Fruit fly (Drosophila melanogaster) whole organism, embryonic: ENCODE results near the gene CG15044.

Experiments
- Bteb2 ChIP-seq: fragments of 200-800 bp; sonication (Bioruptor generic); optimal IDR thresholded peaks from 2 replicates; lab custom pipeline; 2016; ENCODE audit warnings: missing biosample characterization, missing genetic modification characterization
- CG12769 ChIP-seq: fragments of 200-800 bp; sonication (Bioruptor generic); optimal IDR thresholded peaks from 2 replicates; lab custom pipeline; 2019; ENCODE audit warnings: missing biosample characterization, mild to moderate bottlenecking, missing genetic modification characterization, moderate library complexity
- CG13424 ChIP-seq: fragments of 200-800 bp; sonication (Bioruptor generic); optimal IDR thresholded peaks from 2 replicates; lab custom pipeline; 2019; ENCODE audit warnings: missing biosample characterization, mild to moderate bottlenecking, missing genetic modification characterization, moderate library complexity
- CG14860 ChIP-seq: fragments of 200-800 bp; sonication (Bioruptor generic); IDR thresholded peaks from 3 replicates; pipeline ENCODE4 v1.3.6; 2022; ENCODE audit warnings: missing biosample characterization, missing genetic modification characterization; ENCODE audit not compliant: partially characterized antibody
- CG15514 ChIP-seq: fragments of 200-800 bp; sonication (Bioruptor generic); optimal IDR thresholded peaks from 3 replicates; lab custom pipeline; 2017; ENCODE audit warnings: missing biosample characterization, missing genetic modification characterization, mild to moderate bottlenecking, moderate library complexity, missing genetic modification reagents
- CG16779 ChIP-seq: fragments of 200-800 bp; sonication (Bioruptor generic); IDR thresholded peaks from 2 replicates; pipeline ENCODE4 v1.3.6; 2022; ENCODE audit warnings: missing biosample characterization, missing genetic modification characterization
- CG1792 ChIP-seq: fragments of 200-800 bp; sonication (Bioruptor generic); optimal IDR thresholded peaks from 2 replicates; lab custom pipeline; 2016; ENCODE audit warnings: missing biosample characterization, missing genetic modification characterization
- CG18476 ChIP-seq: fragments of 200-800 bp; sonication (Bioruptor generic); optimal IDR thresholded peaks from 2 replicates; lab custom pipeline; 2016; ENCODE audit warnings: missing biosample characterization, mild to moderate bottlenecking, missing genetic modification characterization
- CG31224 ChIP-seq: fragments of 200-800 bp; sonication (Bioruptor generic); IDR thresholded peaks from 2 replicates; pipeline ENCODE4 v1.3.6; 2022; ENCODE audit warnings: missing biosample characterization, missing genetic modification characterization
- CG31388 ChIP-seq: fragments of 200-800 bp; sonication (Bioruptor generic); optimal IDR thresholded peaks from 2 replicates; lab custom pipeline; 2016; ENCODE audit warnings: missing biosample characterization, missing genetic modification characterization
- CG3163 ChIP-seq: fragments of 200-800 bp; sonication (Bioruptor generic); optimal IDR thresholded peaks from 3 replicates; lab custom pipeline; 2016; ENCODE audit warnings: missing biosample characterization, missing genetic modification characterization
- CG33557 ChIP-seq: fragments of 200-800 bp; sonication (Bioruptor generic); optimal IDR thresholded peaks from 2 replicates; lab custom pipeline; 2019; ENCODE audit warnings: missing biosample characterization, mild to moderate bottlenecking, missing genetic modification characterization, moderate library complexity
- CG6689 ChIP-seq: fragments of 200-800 bp; sonication (Bioruptor generic); IDR thresholded peaks from 2 replicates; pipeline ENCODE4 v1.3.6; 2022; ENCODE audit warnings: missing biosample characterization, missing genetic modification characterization
- CG7987 ChIP-seq: fragments of 200-800 bp; sonication (Bioruptor generic); optimal IDR thresholded peaks from 2 replicates; lab custom pipeline; 2018; ENCODE audit warnings: missing biosample characterization, mild to moderate bottlenecking, missing genetic modification characterization, moderate library complexity
- CG8281 ChIP-seq: fragments of 200-800 bp; sonication (Bioruptor generic); optimal IDR thresholded peaks from 2 replicates; lab custom pipeline; 2018; ENCODE audit warnings: missing biosample characterization, mild to moderate bottlenecking, missing genetic modification characterization, moderate library complexity
- CTCF ChIP-seq: fragments of 200-800 bp; sonication (Bioruptor generic); optimal IDR thresholded peaks from 2 replicates; lab custom pipeline; 2017; ENCODE audit warnings: missing biosample characterization, mild to moderate bottlenecking, missing genetic modification characterization, moderate library complexity
- Chrac-16 ChIP-seq: fragments of 200-800 bp; sonication (Bioruptor generic); optimal IDR thresholded peaks from 3 replicates; lab custom pipeline; 2016; ENCODE audit warnings: missing biosample characterization, missing genetic modification characterization
- Dfd ChIP-seq, 2 experiments: fragments of >200 bp; optimal IDR thresholded peaks; 2 replicates each; lab custom pipeline; 2017; ENCODE audit warnings: missing biosample characterization in 2 of 2, missing genetic modification characterization in 2 of 2
- Dip2 ChIP-seq: fragments of 200-800 bp; sonication (Bioruptor generic); IDR thresholded peaks from 2 replicates; pipeline ENCODE4 v1.3.6; 2022; ENCODE audit warnings: missing biosample characterization, missing genetic modification characterization
- Dip3 ChIP-seq: fragments of 200-800 bp; sonication (Bioruptor generic); optimal IDR thresholded peaks from 3 replicates; lab custom pipeline; 2016; ENCODE audit warnings: missing biosample characterization, missing genetic modification characterization
- Dref ChIP-seq: fragments of 200-800 bp; sonication (Bioruptor generic); IDR thresholded peaks from 2 replicates; pipeline ENCODE4 v1.3.6; 2022; ENCODE audit warnings: missing biosample characterization, missing genetic modification characterization
- Fer2 ChIP-seq: fragments of 200-800 bp; sonication (Bioruptor generic); optimal IDR thresholded peaks from 2 replicates; lab custom pipeline; 2018; ENCODE audit warnings: missing biosample characterization, mild to moderate bottlenecking, missing genetic modification characterization, moderate library complexity
- HLH3B ChIP-seq: fragments of 200-800 bp; sonication (Bioruptor generic); IDR thresholded peaks from 2 replicates; pipeline ENCODE4 v1.3.6; 2022; ENCODE audit warnings: missing biosample characterization, missing genetic modification characterization
- Kr ChIP-seq: fragments of 200-800 bp; sonication (Bioruptor generic); optimal IDR thresholded peaks from 2 replicates; lab custom pipeline; 2017; ENCODE audit warnings: missing biosample characterization, mild to moderate bottlenecking, missing genetic modification characterization
- Mad ChIP-seq: fragments of 200-800 bp; sonication (Bioruptor generic); optimal IDR thresholded peaks from 2 replicates; lab custom pipeline; 2016; ENCODE audit warnings: missing biosample characterization, missing genetic modification characterization
- Max ChIP-seq: fragments of 200-800 bp; sonication (Bioruptor generic); optimal IDR thresholded peaks from 2 replicates; lab custom pipeline; 2016; ENCODE audit warnings: missing biosample characterization, mild to moderate bottlenecking, missing genetic modification characterization
- Mes4 ChIP-seq: fragments of 200-800 bp; sonication (Bioruptor generic); optimal IDR thresholded peaks from 2 replicates; lab custom pipeline; 2016; ENCODE audit warnings: missing biosample characterization, missing genetic modification characterization
- Tbp ChIP-seq: fragments of >200 bp; optimal IDR thresholded peaks from 2 replicates; lab custom pipeline; 2018; ENCODE audit warnings: missing biosample characterization, missing genetic modification characterization
- bbx ChIP-seq: fragments of 200-800 bp; sonication (Bioruptor generic); IDR thresholded peaks from 2 replicates; pipeline ENCODE4 v1.3.6; 2022; ENCODE audit warnings: missing biosample characterization, missing genetic modification characterization; ENCODE audit not compliant: partially characterized antibody
- btn ChIP-seq: fragments of 200-800 bp; sonication (Bioruptor generic); optimal IDR thresholded peaks from 2 replicates; lab custom pipeline; 2016; ENCODE audit warnings: missing biosample characterization, missing genetic modification characterization
- caup ChIP-seq: fragments of 200-800 bp; sonication (Bioruptor generic); optimal IDR thresholded peaks from 3 replicates; lab custom pipeline; 2017; ENCODE audit warnings: missing biosample characterization, mild to moderate bottlenecking, missing genetic modification characterization, moderate library complexity; ENCODE audit not compliant: severe bottlenecking
- chif ChIP-seq, 2 experiments: fragments of 200-800 bp; sonication (Bioruptor generic); optimal IDR thresholded peaks; 3 replicates each; lab custom pipeline; 2016; ENCODE audit warnings: missing biosample characterization in 2 of 2, missing genetic modification characterization in 2 of 2
- cwo ChIP-seq: fragments of 200-800 bp; sonication (Bioruptor generic); optimal IDR thresholded peaks from 3 replicates; lab custom pipeline; 2017; ENCODE audit warnings: missing biosample characterization, missing genetic modification characterization, mild to moderate bottlenecking, moderate library complexity, missing genetic modification reagents
- dan ChIP-seq: fragments of 200-800 bp; sonication (Bioruptor generic); IDR thresholded peaks from 2 replicates; pipeline ENCODE4 v1.3.6; 2022; ENCODE audit warnings: missing biosample characterization, missing genetic modification characterization
- disco-r ChIP-seq: fragments of 200-800 bp; sonication (Bioruptor generic); optimal IDR thresholded peaks from 2 replicates; lab custom pipeline; 2016; ENCODE audit warnings: missing biosample characterization, missing genetic modification characterization
- fd64A ChIP-seq: fragments of 200-800 bp; sonication (Bioruptor generic); optimal IDR thresholded peaks from 3 replicates; lab custom pipeline; 2018; ENCODE audit warnings: missing biosample characterization, mild to moderate bottlenecking, missing genetic modification characterization
- fru ChIP-seq: fragments of >200 bp; optimal IDR thresholded peaks from 2 replicates; lab custom pipeline; 2017
- jumu ChIP-seq: fragments of 200-800 bp; sonication (Bioruptor generic); optimal IDR thresholded peaks from 3 replicates; lab custom pipeline; 2016; ENCODE audit warnings: missing biosample characterization, missing genetic modification characterization
- kni ChIP-seq: fragments of 200-800 bp; sonication (Bioruptor generic); optimal IDR thresholded peaks from 3 replicates; lab custom pipeline; 2017; ENCODE audit warnings: mild to moderate bottlenecking, missing biosample characterization, missing genetic modification reagents, missing genetic modification characterization
- knrl ChIP-seq: fragments of 200-800 bp; sonication (Bioruptor generic); IDR thresholded peaks from 3 replicates; pipeline ENCODE4 v1.3.6; 2022; ENCODE audit warnings: missing biosample characterization, missing genetic modification characterization; ENCODE audit not compliant: partially characterized antibody
- oc ChIP-seq: fragments of 200-800 bp; sonication (Bioruptor generic); optimal IDR thresholded peaks from 2 replicates; lab custom pipeline; 2018; ENCODE audit warnings: missing biosample characterization, mild to moderate bottlenecking, missing genetic modification characterization, moderate library complexity
- p53 ChIP-seq: fragments of 200-800 bp; sonication (Bioruptor generic); optimal IDR thresholded peaks from 2 replicates; lab custom pipeline; 2016; ENCODE audit warnings: missing biosample characterization, missing genetic modification characterization
- pita ChIP-seq: fragments of 200-800 bp; sonication (Bioruptor generic); optimal IDR thresholded peaks from 2 replicates; lab custom pipeline; 2017; ENCODE audit warnings: missing biosample characterization, mild to moderate bottlenecking, missing genetic modification characterization
- prd ChIP-seq, 3 experiments: fragments of >200 bp in 2 of 3; fragments of 200-800 bp in 1 of 3; sonication (Bioruptor generic) in 1 of 3; optimal IDR thresholded peaks in 2 of 3; IDR thresholded peaks in 1 of 3; 2 replicates in 2 of 3; 3 replicates in 1 of 3; pipeline versions ENCODE4 v1.3.6 to Lab custom; 2017 to 2022; ENCODE audit warnings: missing biosample characterization in 1 of 3, missing genetic modification characterization in 1 of 3
- sens ChIP-seq: fragments of 200-800 bp; sonication (Bioruptor generic); peaks from one replicate; lab custom pipeline; 2016; ENCODE audit warnings: missing biosample characterization, missing genetic modification characterization
- sens-2 ChIP-seq: fragments of 200-800 bp; sonication (Bioruptor generic); IDR thresholded peaks from 2 replicates; pipeline ENCODE4 v1.3.6; 2022; ENCODE audit warnings: missing biosample characterization, missing genetic modification characterization
- sob ChIP-seq: fragments of 200-800 bp; sonication (Bioruptor generic); IDR thresholded peaks from 2 replicates; pipeline ENCODE4 v1.3.6; 2022; ENCODE audit warnings: missing biosample characterization, missing genetic modification characterization
- sr ChIP-seq: fragments of 200-800 bp; sonication (Bioruptor generic); IDR thresholded peaks from 3 replicates; pipeline ENCODE4 v1.3.6; 2022; ENCODE audit warnings: missing biosample characterization, missing genetic modification characterization
- sug ChIP-seq: fragments of 200-800 bp; optimal IDR thresholded peaks from 2 replicates; lab custom pipeline; 2019; ENCODE audit warnings: missing biosample characterization, mild to moderate bottlenecking, missing genetic modification characterization, moderate library complexity
- trh ChIP-seq: fragments of 200-800 bp; sonication (Bioruptor generic); optimal IDR thresholded peaks from 2 replicates; lab custom pipeline; 2016; ENCODE audit warnings: missing biosample characterization, missing genetic modification characterization
- tx ChIP-seq: fragments of 200-800 bp; sonication (Bioruptor generic); optimal IDR thresholded peaks from 2 replicates; lab custom pipeline; 2016; ENCODE audit warnings: missing biosample characterization, missing genetic modification characterization
- vvl ChIP-seq: fragments of 200-800 bp; sonication (Bioruptor generic); IDR thresholded peaks from 2 replicates; pipeline ENCODE4 v1.3.6; 2022; ENCODE audit warnings: missing biosample characterization, missing genetic modification characterization
- z ChIP-seq: fragments of 200-800 bp; sonication (Bioruptor generic); IDR thresholded peaks from 3 replicates; pipeline ENCODE4 v1.3.6; 2022; ENCODE audit warnings: missing biosample characterization, missing genetic modification characterization

CG15044 gene

dm6 chrX:18512271-18512679 lies 20.5 kb upstream of the CG15044 start, which contains the start of gene Ggt-1 (continued):
- TF ChIP-seq p53 (GFP tag; lab: Kevin White, UChicago) (no peak), Dref (peak; percentile 81), bbx (peak; percentile 96), CG33557 (GFP tag; lab: Kevin White, UChicago) (no peak), CG3163 (GFP tag; lab: Kevin White, UChicago) (no peak), fru (no peak), caup (GFP tag; lab: Kevin White, UChicago) (peak; percentile 14), sr (peak; percentile 79), knrl (GFP tag; lab: Robert Waterston, UW) (peak; percentile 91), pita (GFP tag; lab: Kevin White, UChicago) (no peak), Dfd (GFP tag; optimal IDR thresholded peaks at IDR 0.05; lab: Kevin White, UChicago) (no peak), sens-2 (no peak), CTCF (GFP tag; lab: Kevin White, UChicago) (peak; percentile 47), btn (GFP tag; lab: Kevin White, UChicago) (no peak), CG8281 (tag; lab: Kevin White, UChicago) (no peak), fd64A (no peak), z (GFP tag; lab: Robert Waterston, UW) (no peak), CG16779 (GFP tag; lab: Robert Waterston, UW) (no peak), sob (GFP tag; lab: Robert Waterston, UW) (peak; percentile 49; the same call in 1 of the 2 replicates), CG14860 (GFP tag; lab: Robert Waterston, UW) (peak; percentile 96), dan (GFP tag; lab: Robert Waterston, UW) (no peak), CG15514 (GFP tag; lab: Kevin White, UChicago) (peak; percentile 94), Chrac-16 (GFP tag; lab: Kevin White, UChicago) (no peak), Tbp (GFP tag; lab: Kevin White, UChicago) (no peak), oc (tag; lab: Kevin White, UChicago) (no peak), disco-r (GFP tag; lab: Kevin White, UChicago) (no peak), Kr (no peak), CG31388 (GFP tag; lab: Kevin White, UChicago) (no peak), Fer2 (no peak), jumu (GFP tag; lab: Kevin White, UChicago) (no peak), CG12769 (tag; lab: Kevin White, UChicago) (peak; percentile 79), Dip2 (GFP tag; lab: Robert Waterston, UW) (no peak), Bteb2 (no peak), chif (GFP tag; optimal IDR thresholded peaks at IDR 0.05; lab: Kevin White, UChicago) (no peak), HLH3B (GFP tag; lab: Robert Waterston, UW) (no peak), Max (GFP tag; lab: Kevin White, UChicago) (no peak), CG31224 (GFP tag; lab: Robert Waterston, UW) (no peak), trh (GFP tag; lab: Kevin White, UChicago) (no peak), tx (GFP tag; lab: Kevin White, UChicago) (no peak), kni (GFP tag; lab: Kevin White, UChicago) (no peak), CG13424 (no peak), Mes4 (GFP tag; lab: Kevin White, UChicago) (no peak), vvl (GFP tag; lab: Robert Waterston, UW) (peak; percentile 27; the same call in 1 of the 2 replicates), cwo (GFP tag; lab: Kevin White, UChicago) (peak; percentile 22), Mad (no peak), Dip3 (GFP tag; lab: Kevin White, UChicago) (no peak), sug (tag; lab: Kevin White, UChicago) (peak; percentile 46), CG7987 (no peak), prd (optimal IDR thresholded peaks at IDR 0.05; lab: Kevin White, UChicago) (no peak), prd (GFP tag; IDR thresholded peaks at IDR 0.05; lab: Robert Waterston, UW) (no peak), CG1792 (GFP tag; lab: Kevin White, UChicago) (no peak), CG6689 (GFP tag; lab: Robert Waterston, UW) (no peak), sens (no peak), CG18476 (GFP tag; lab: Kevin White, UChicago) (no peak)
